Worm (Caenorhabditis elegans) whole organism, L2 larva: ENCODE measurements around the gene F49E11.7.

Source experiments
- C34F6.9 ChIP-seq: fragments of 150-350 bp; optimal IDR thresholded peaks from 2 replicates; lab custom pipeline; 2014; ENCODE audit warnings: missing biosample characterization, missing genetic modification characterization
- F13H6.1 ChIP-seq: sonication (generic microtip); optimal IDR thresholded peaks from 2 replicates; lab custom pipeline; 2016; ENCODE audit warnings: missing genetic modification characterization, missing compliant biosample characterization
- Y55F3AM.14 ChIP-seq: fragments of 200-800 bp; sonication (Bioruptor generic); optimal IDR thresholded peaks from 2 replicates; lab custom pipeline; 2018; ENCODE audit warnings: mild to moderate bottlenecking, missing genetic modification characterization, missing compliant biosample characterization
- ZK546.5 ChIP-seq: sonication (generic microtip); optimal IDR thresholded peaks from 2 replicates; lab custom pipeline; 2017; ENCODE audit warnings: missing biosample characterization, missing genetic modification characterization
- aly-2 ChIP-seq: fragments of 150-350 bp; optimal IDR thresholded peaks from 2 replicates; lab custom pipeline; 2014; ENCODE audit warnings: missing biosample characterization, missing genetic modification characterization
- ama-1 ChIP-seq: fragments of 150-350 bp; optimal IDR thresholded peaks from 2 replicates; lab custom pipeline; 2018; ENCODE audit warnings: inconsistent platforms
- blmp-1 ChIP-seq: sonication (generic microtip); optimal IDR thresholded peaks from 2 replicates; lab custom pipeline; 2017; ENCODE audit warnings: missing genetic modification characterization, mild to moderate bottlenecking, missing compliant biosample characterization, antibody characterized with exemption, moderate library complexity; ENCODE audit not compliant: insufficient read depth
- ceh-16 ChIP-seq: fragments of 150-350 bp; optimal IDR thresholded peaks from 2 replicates; lab custom pipeline; 2014; ENCODE audit warnings: missing biosample characterization, missing genetic modification characterization
- ceh-82 ChIP-seq: fragments of 150-350 bp; optimal IDR thresholded peaks from 2 replicates; lab custom pipeline; 2014; ENCODE audit warnings: missing biosample characterization, missing genetic modification characterization
- crh-2 ChIP-seq: sonication (generic microtip); optimal IDR thresholded peaks from 2 replicates; lab custom pipeline; 2017; ENCODE audit warnings: missing biosample characterization, missing genetic modification characterization
- dmd-4 ChIP-seq: sonication (generic microtip); optimal IDR thresholded peaks from 2 replicates; lab custom pipeline; 2017; ENCODE audit warnings: missing biosample characterization, missing genetic modification characterization
- egl-27 ChIP-seq: sonication (generic microtip); optimal IDR thresholded peaks from 3 replicates; lab custom pipeline; 2017; ENCODE audit warnings: missing biosample characterization, missing genetic modification reagents, missing genetic modification characterization
- elt-1 ChIP-seq: fragments of 150-350 bp; optimal IDR thresholded peaks from 2 replicates; lab custom pipeline; 2014; ENCODE audit warnings: missing biosample characterization, missing genetic modification characterization
- fos-1 ChIP-seq: fragments of 150-350 bp; optimal IDR thresholded peaks from 2 replicates; lab custom pipeline; 2014; ENCODE audit warnings: missing biosample characterization, missing genetic modification characterization
- gmeb-1 ChIP-seq: fragments of 150-350 bp; optimal IDR thresholded peaks from 2 replicates; lab custom pipeline; 2014; ENCODE audit warnings: missing biosample characterization, missing genetic modification characterization
- lin-11 ChIP-seq: fragments of 150-350 bp; sonication (generic microtip); optimal IDR thresholded peaks from 2 replicates; lab custom pipeline; 2014; ENCODE audit warnings: missing biosample characterization, missing genetic modification characterization, inconsistent platforms, mixed read lengths
- lin-13 ChIP-seq: fragments of 150-350 bp; optimal IDR thresholded peaks from 2 replicates; lab custom pipeline; 2014; ENCODE audit warnings: missing biosample characterization, missing genetic modification reagents, missing genetic modification characterization
- lin-39 ChIP-seq: fragments of 150-350 bp; optimal IDR thresholded peaks from 2 replicates; lab custom pipeline; 2014; ENCODE audit warnings: missing biosample characterization, missing genetic modification reagents, missing genetic modification characterization
- mbf-1 ChIP-seq: sonication (generic microtip); optimal IDR thresholded peaks from 2 replicates; lab custom pipeline; 2017; ENCODE audit warnings: missing biosample characterization, missing genetic modification characterization
- mdl-1 ChIP-seq, 2 experiments: fragments of 150-350 bp in 1 of 2; sonication (generic microtip) in 1 of 2; optimal IDR thresholded peaks; 2 replicates each; lab custom pipeline; 2017; ENCODE audit warnings: missing biosample characterization in 2 of 2, missing genetic modification characterization in 2 of 2
- nhr-10 ChIP-seq: sonication (generic microtip); optimal IDR thresholded peaks from 2 replicates; lab custom pipeline; 2017; ENCODE audit warnings: missing biosample characterization, missing genetic modification characterization
- nhr-11 ChIP-seq: fragments of 150-350 bp; optimal IDR thresholded peaks from 2 replicates; lab custom pipeline; 2014; ENCODE audit warnings: missing biosample characterization, missing genetic modification characterization
- nhr-12 ChIP-seq: fragments of 150-350 bp; optimal IDR thresholded peaks from 2 replicates; lab custom pipeline; 2014; ENCODE audit warnings: missing biosample characterization, missing genetic modification characterization
- nhr-129 ChIP-seq: fragments of 150-350 bp; optimal IDR thresholded peaks from 2 replicates; lab custom pipeline; 2014; ENCODE audit warnings: missing biosample characterization, missing genetic modification characterization
- nhr-21 ChIP-seq: fragments of 150-350 bp; optimal IDR thresholded peaks from 2 replicates; lab custom pipeline; 2014; ENCODE audit warnings: missing biosample characterization, missing genetic modification characterization
- nhr-23 ChIP-seq: fragments of 150-350 bp; optimal IDR thresholded peaks from 2 replicates; lab custom pipeline; 2014; ENCODE audit warnings: missing biosample characterization, missing genetic modification reagents, missing genetic modification characterization
- nhr-237 ChIP-seq: fragments of 150-350 bp; optimal IDR thresholded peaks from 2 replicates; lab custom pipeline; 2014; ENCODE audit warnings: missing biosample characterization, missing genetic modification characterization
- nhr-25 ChIP-seq: fragments of 150-350 bp; sonication (generic microtip); optimal IDR thresholded peaks from 3 replicates; lab custom pipeline; 2014; ENCODE audit warnings: missing biosample characterization, missing genetic modification characterization
- nhr-6 ChIP-seq: fragments of 150-350 bp; optimal IDR thresholded peaks from 2 replicates; lab custom pipeline; 2014; ENCODE audit warnings: missing biosample characterization, missing genetic modification characterization
- peb-1 ChIP-seq: fragments of 150-350 bp; optimal IDR thresholded peaks from 2 replicates; lab custom pipeline; 2014; ENCODE audit warnings: missing biosample characterization, missing genetic modification characterization
- sem-4 ChIP-seq: fragments of 150-350 bp; optimal IDR thresholded peaks from 2 replicates; lab custom pipeline; 2014; ENCODE audit warnings: missing biosample characterization, missing genetic modification reagents, missing genetic modification characterization
- skn-1 ChIP-seq: sonication (generic microtip); optimal IDR thresholded peaks from 2 replicates; lab custom pipeline; 2017; ENCODE audit warnings: missing biosample characterization, missing genetic modification characterization
- sma-9 ChIP-seq, 2 experiments: fragments of 150-350 bp in 1 of 2; sonication (generic microtip) in 1 of 2; optimal IDR thresholded peaks; 2 replicates each; lab custom pipeline; 2014 to 2016; ENCODE audit warnings: missing genetic modification characterization in 2 of 2, mild to moderate bottlenecking in 1 of 2, missing biosample characterization in 1 of 2, missing compliant biosample characterization in 1 of 2, missing genetic modification reagents in 1 of 2, moderate library complexity in 1 of 2
- snpc-4 ChIP-seq: fragments of 150-350 bp; optimal IDR thresholded peaks from 2 replicates; lab custom pipeline; 2014; ENCODE audit warnings: missing biosample characterization, missing genetic modification characterization
- unc-39 ChIP-seq: fragments of 150-350 bp; optimal IDR thresholded peaks from 2 replicates; lab custom pipeline; 2014; ENCODE audit warnings: missing biosample characterization, missing genetic modification characterization
- unc-55 ChIP-seq: fragments of 150-350 bp; sonication (generic microtip); optimal IDR thresholded peaks from 3 replicates; lab custom pipeline; 2014; ENCODE audit warnings: missing biosample characterization, missing genetic modification reagents, missing genetic modification characterization
- unc-62 ChIP-seq: fragments of 150-350 bp; optimal IDR thresholded peaks from 2 replicates; lab custom pipeline; 2014; ENCODE audit warnings: missing biosample characterization, missing genetic modification reagents, missing genetic modification characterization
- zag-1 ChIP-seq: fragments of 150-350 bp; optimal IDR thresholded peaks from 2 replicates; lab custom pipeline; 2014; ENCODE audit warnings: missing biosample characterization, missing genetic modification characterization
- ztf-1 ChIP-seq: fragments of 200-800 bp; sonication (Bioruptor generic); conservative IDR thresholded peaks from 2 replicates; pipeline ENCODE4 v1.3.6; 2022; ENCODE audit warnings: missing genetic modification characterization, missing compliant biosample characterization
- ztf-11 ChIP-seq: sonication (generic microtip); optimal IDR thresholded peaks from 2 replicates; lab custom pipeline; 2017; ENCODE audit warnings: missing biosample characterization, missing genetic modification characterization
- ztf-4 ChIP-seq: fragments of 150-350 bp; optimal IDR thresholded peaks from 2 replicates; lab custom pipeline; 2014; ENCODE audit warnings: missing biosample characterization, missing genetic modification characterization

F49E11.7 gene

DNA sequence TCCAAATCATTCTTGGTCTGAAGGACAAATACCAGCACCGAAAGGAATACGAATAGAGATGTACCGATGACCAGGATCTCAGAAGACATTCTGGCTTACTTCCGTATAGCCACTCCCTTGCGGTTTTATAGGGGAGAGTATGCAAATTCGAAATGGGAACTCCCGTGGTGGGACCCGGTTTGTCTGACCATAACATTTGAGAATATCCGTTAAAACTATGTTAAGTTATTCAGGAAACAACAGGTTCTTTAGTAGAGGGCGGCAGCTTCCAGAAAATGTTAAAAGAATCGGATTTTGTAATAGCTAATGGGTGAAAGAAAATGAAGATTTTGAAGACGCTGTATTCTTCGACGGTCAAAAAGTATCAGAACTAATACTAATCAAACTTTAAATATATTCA is 14.5 kb downstream of the F49E11.7 start, which contains the start of gene col-131:
Gene col-131, minus strand, starts transcription at position 101 of the 400 bp plus-strand sequence.
- TF ChIP-seq ztf-11 (tag; lab: Kevin White, UChicago) (no peak), F13H6.1 (tag; lab: Kevin White, UChicago) (no peak), nhr-25 (tag; lab: Kevin White, UChicago) (no peak), dmd-4 (no peak), snpc-4 (tag; lab: Kevin White, UChicago) (no peak), C34F6.9 (tag; lab: Kevin White, UChicago) (no peak), peb-1 (tag; lab: Kevin White, UChicago) (no peak)

ce11 chrIV:13068451-13068850 is 15.8 kb downstream of the F49E11.7 start, which contains the start of gene scl-6:
scl-6 (plus strand) TSS chrIV:13068751.
- TF ChIP-seq Y55F3AM.14 (GFP tag; lab: Kevin White, UChicago) (no peak), nhr-11 (tag; lab: Kevin White, UChicago) (no peak), unc-62 (GFP tag; lab: Kevin White, UChicago) (no peak), dmd-4 (no peak), mdl-1 (tag; optimal IDR thresholded peaks at IDR 0.05; lab: Kevin White, UChicago) (no peak), nhr-6 (tag; lab: Kevin White, UChicago) (no peak), nhr-12 (no peak)
- TF ChIP-seq, all 48 proteins: peak for 0

ce11 chrIV:13070142-13070541 is 17.5 kb downstream of the F49E11.7 start, which contains the start of gene scl-7:
scl-7 (plus strand) TSS chrIV:13070442.
- no peak for TF ChIP-seq dmd-4
- no peak for TF ChIP-seq fos-1 (tag; lab: Kevin White, UChicago)
- TF ChIP-seq ztf-4 (tag; lab: Kevin White, UChicago), result no peak

- TF ChIP-seq mdl-1 (tag; optimal IDR thresholded peaks at IDR 0.05; lab: Kevin White, UChicago), result no peak
- no peak for TF ChIP-seq sem-4
- TF ChIP-seq lin-11 (tag; lab: Kevin White, UChicago), result no peak
- no peak for TF ChIP-seq nhr-25 (tag; lab: Kevin White, UChicago)
- TF ChIP-seq nhr-23 (tag; lab: Kevin White, UChicago), result no peak
- TF ChIP-seq skn-1 (tag; lab: Kevin White, UChicago), result no peak
- TF ChIP-seq ztf-1 (GFP tag; lab: Robert Waterston, UW), result no peak
Measured at ce11 chrIV:13071445-13071844, 18.8 kb downstream of the F49E11.7 start, which contains the start of gene scl-8. scl-8 (plus strand) TSS chrIV:13071745.

DNA sequence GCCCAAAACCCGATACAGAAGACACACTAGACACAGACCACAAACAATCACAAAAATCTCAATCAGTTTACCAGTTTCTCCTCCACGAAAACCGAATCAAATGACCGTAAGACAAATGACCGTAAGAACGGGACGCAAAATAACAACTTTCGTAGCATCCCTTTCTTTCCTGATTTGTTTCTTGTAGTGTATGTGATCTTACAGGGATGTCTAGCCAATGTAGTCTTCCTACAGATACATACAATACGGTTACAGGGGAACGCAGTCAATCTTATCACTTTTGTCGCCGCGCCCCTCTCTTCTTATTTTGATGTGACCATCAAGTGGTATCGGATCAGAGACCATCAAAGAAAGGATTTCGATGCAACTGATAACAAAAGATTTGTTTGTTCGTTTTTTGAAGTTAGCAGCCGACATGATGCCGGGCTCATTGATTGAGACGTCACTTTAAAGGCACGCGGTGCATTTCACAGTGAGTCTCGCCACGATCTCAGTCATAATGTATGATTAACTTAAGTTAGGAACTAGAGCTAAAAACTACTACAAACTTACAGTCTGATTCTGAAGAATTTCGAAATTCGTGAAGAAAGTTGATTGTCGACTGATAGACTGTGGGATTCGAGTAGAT is 23.1 kb downstream of the F49E11.7 start:
- TF ChIP-seq ceh-82 (tag; lab: Kevin White, UChicago) (no peak), sem-4 (no peak), nhr-23 (tag; lab: Kevin White, UChicago) (no peak), lin-39 (tag; lab: Kevin White, UChicago) (no peak), crh-2 (tag; lab: Kevin White, UChicago) (no peak), nhr-21 (tag; lab: Kevin White, UChicago) (peak; percentile 48), nhr-11 (tag; lab: Kevin White, UChicago) (no peak), dmd-4 (no peak), ZK546.5 (no peak), skn-1 (tag; lab: Kevin White, UChicago) (no peak), nhr-12 (no peak), Y55F3AM.14 (GFP tag; lab: Kevin White, UChicago) (no peak), mbf-1 (tag; lab: Kevin White, UChicago) (no peak), lin-11 (tag; lab: Kevin White, UChicago) (no peak), unc-55 (GFP tag; lab: Kevin White, UChicago) (no peak), C34F6.9 (tag; lab: Kevin White, UChicago) (no peak), nhr-237 (tag; lab: Kevin White, UChicago) (no peak), peb-1 (tag; lab: Kevin White, UChicago) (no peak), F13H6.1 (tag; lab: Kevin White, UChicago) (no peak), unc-39 (tag; lab: Kevin White, UChicago) (no peak), fos-1 (tag; lab: Kevin White, UChicago) (peak; percentile 30), nhr-10 (no peak), blmp-1 (tag; lab: Kevin White, UChicago) (peak; percentile 33), zag-1 (tag; lab: Kevin White, UChicago) (no peak), sma-9 (GFP tag; optimal IDR thresholded peaks at IDR 0.05; lab: Kevin White, UChicago) (peak; percentile 78), sma-9 (tag; optimal IDR thresholded peaks at IDR 0.05; lab: Kevin White, UChicago) (no peak), nhr-25 (tag; lab: Kevin White, UChicago) (peak; percentile 26), ztf-11 (tag; lab: Kevin White, UChicago) (no peak), ceh-16 (tag; lab: Kevin White, UChicago) (no peak), unc-62 (GFP tag; lab: Kevin White, UChicago) (no peak), gmeb-1 (tag; lab: Kevin White, UChicago) (peak; percentile 6), elt-1 (tag; lab: Kevin White, UChicago) (no peak), aly-2 (tag; lab: Kevin White, UChicago) (no peak), mdl-1 (tag; optimal IDR thresholded peaks at IDR 0.05; lab: Kevin White, UChicago) (no peak), nhr-129 (tag; lab: Kevin White, UChicago) (peak; percentile 80), ama-1 (lab: Kevin White, UChicago) (no peak), lin-13 (GFP tag; lab: Kevin White, UChicago) (no peak), ztf-4 (tag; lab: Kevin White, UChicago) (no peak), snpc-4 (tag; lab: Kevin White, UChicago) (no peak), egl-27 (tag; lab: Kevin White, UChicago) (no peak)
